Worm (Caenorhabditis elegans) whole organism, L1 larva: ENCODE measurements around the gene F11A5.9.

Experiments
- hpl-2 ChIP-seq: fragments of 150-350 bp; optimal IDR thresholded peaks from 2 replicates; lab custom pipeline; 2014; ENCODE audit warnings: missing biosample characterization, missing genetic modification reagents, missing genetic modification characterization
- nhr-90 ChIP-seq: sonication (generic microtip); optimal IDR thresholded peaks from 2 replicates; lab custom pipeline; 2016; ENCODE audit warnings: mild to moderate bottlenecking, missing genetic modification characterization, missing compliant biosample characterization; ENCODE audit not compliant: poor library complexity

DNA sequence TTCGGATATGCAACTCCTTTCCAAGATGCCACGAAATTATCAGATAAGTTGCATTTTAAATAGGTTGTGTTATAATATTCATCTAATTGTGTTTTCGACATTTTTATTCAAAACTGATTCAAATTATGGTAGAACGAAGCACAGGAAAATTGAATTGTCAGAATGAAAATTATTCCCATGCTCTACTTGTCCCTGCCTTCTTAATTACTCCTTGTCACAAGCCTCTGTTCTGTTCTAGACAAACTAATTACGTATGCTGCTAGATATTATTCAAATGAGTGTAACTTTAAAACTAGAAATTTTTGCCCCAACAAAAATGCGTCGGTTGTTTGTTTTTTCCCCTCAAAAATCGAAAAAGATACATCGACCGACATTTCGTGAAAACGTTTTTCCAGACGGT, 29.4 kb downstream of the F11A5.9 start, which contains the start of gene srh-104:
- no peak for TF ChIP-seq nhr-90
- no peak for TF ChIP-seq hpl-2 (GFP tag; lab: Kevin White, UChicago)
